Fruit fly (Drosophila melanogaster) whole organism, adult: Measurements from ENCODE around the gene Traf6.

Experiments used
- CG1620 ChIP-seq: fragments of 200-800 bp; sonication (Bioruptor generic); optimal IDR thresholded peaks from 2 replicates; lab custom pipeline; 2016; ENCODE audit warnings: missing biosample characterization, missing genetic modification characterization
- CG7101 ChIP-seq: fragments of 200-800 bp; sonication (Bioruptor generic); optimal IDR thresholded peaks from 2 replicates; lab custom pipeline; 2018; ENCODE audit warnings: missing biosample characterization, mild to moderate bottlenecking, missing genetic modification characterization, moderate library complexity
- Clk ChIP-seq: fragments of 200-800 bp; sonication (Bioruptor generic); optimal IDR thresholded peaks from 2 replicates; lab custom pipeline; 2017; ENCODE audit warnings: missing biosample characterization, missing genetic modification characterization
- Hr96 ChIP-seq: fragments of 200-800 bp; sonication (Bioruptor generic); optimal IDR thresholded peaks from 2 replicates; lab custom pipeline; 2016; ENCODE audit warnings: missing biosample characterization, missing genetic modification characterization
- cic ChIP-seq: fragments of 200-800 bp; sonication (Bioruptor generic); optimal IDR thresholded peaks from 2 replicates; lab custom pipeline; 2017; ENCODE audit warnings: missing biosample characterization, mild to moderate bottlenecking, missing genetic modification characterization, moderate library complexity
- kay ChIP-seq: fragments of 200-800 bp; sonication (Bioruptor generic); peaks from one replicate; lab custom pipeline; 2016; ENCODE audit warnings: missing biosample characterization, missing genetic modification characterization, borderline replicate concordance

DNA sequence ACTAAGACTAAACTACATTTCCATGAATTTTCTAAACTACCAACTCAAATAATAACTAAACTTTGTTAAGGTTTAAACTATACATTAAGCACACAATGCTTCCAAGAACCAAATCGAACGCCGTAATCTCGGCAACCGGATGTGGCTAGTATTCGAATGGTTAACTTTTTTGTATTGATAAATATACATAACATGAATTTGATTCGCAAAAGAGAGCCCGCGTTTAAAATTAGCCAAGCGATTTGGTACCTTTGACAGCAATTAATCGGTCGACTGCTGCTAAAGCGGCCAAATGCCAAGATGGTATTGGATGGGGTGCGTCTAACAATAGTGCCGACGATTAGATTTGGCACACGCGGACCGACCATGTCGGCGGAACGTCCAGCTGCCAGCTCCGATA, 9.5 kb downstream of the Traf6 start, which contains the start of gene CG15336:
- TF ChIP-seq kay: no peak
- no peak for TF ChIP-seq CG7101
- no peak for TF ChIP-seq Hr96 (GFP tag; lab: Kevin White, UChicago)
- TF ChIP-seq CG1620 (GFP tag; lab: Kevin White, UChicago): no peak
- TF ChIP-seq Clk: no peak
- no peak for TF ChIP-seq cic (GFP tag; lab: Kevin White, UChicago)
